Worm (Caenorhabditis elegans) whole organism, dauer: ENCODE data around the gene F01D5.3.

Source experiments
- unc-62 ChIP-seq: sonication (generic microtip); optimal IDR thresholded peaks from 2 replicates; lab custom pipeline; 2017; ENCODE audit warnings: missing biosample characterization, missing genetic modification reagents, missing genetic modification characterization

The F01D5.3 gene

ce11 chrII:13984551-13984950, 15.4 kb downstream of the F01D5.3 start, which contains the start of gene sre-47:
sre-47 (minus strand) TSS chrII:13984651.
- no peak for TF ChIP-seq unc-62 (GFP tag; lab: Kevin White, UChicago)

ce11 chrII:13982923-13983322, 17.0 kb downstream of the F01D5.3 start, which contains the start of the genes Y39G8B.13 and Y39G8B.10:
Y39G8B.13 (minus strand) TSS chrII:13983047.
Y39G8B.10 (minus strand) TSS chrII:13983115.
- TF ChIP-seq unc-62 (GFP tag; lab: Kevin White, UChicago) = no peak

ce11 chrII:13982247-13982646, 17.7 kb downstream of the F01D5.3 start:
- TF ChIP-seq unc-62 (GFP tag; lab: Kevin White, UChicago) = no peak

- TF ChIP-seq unc-62 (GFP tag; lab: Kevin White, UChicago) = no peak
Observed at ce11 chrII:13981819-13982218, 18.1 kb downstream of the F01D5.3 start.

- no peak for TF ChIP-seq unc-62 (GFP tag; lab: Kevin White, UChicago)
Observed at ce11 chrII:13981097-13981496, 18.8 kb downstream of the F01D5.3 start, which contains the start of gene Y39G8B.9. Y39G8B.9 (plus strand) TSS chrII:13981365.

ce11 chrII:13979833-13980513, 20.0 kb downstream of the F01D5.3 start, which contains the start of gene sre-48:
sre-48 (minus strand) TSS chrII:13979883.
- TF ChIP-seq unc-62 (GFP tag; lab: Kevin White, UChicago) = no peak

- TF ChIP-seq unc-62 (GFP tag; lab: Kevin White, UChicago) = no peak
Observed at ce11 chrII:13977701-13978100, 22.2 kb downstream of the F01D5.3 start.

DNA sequence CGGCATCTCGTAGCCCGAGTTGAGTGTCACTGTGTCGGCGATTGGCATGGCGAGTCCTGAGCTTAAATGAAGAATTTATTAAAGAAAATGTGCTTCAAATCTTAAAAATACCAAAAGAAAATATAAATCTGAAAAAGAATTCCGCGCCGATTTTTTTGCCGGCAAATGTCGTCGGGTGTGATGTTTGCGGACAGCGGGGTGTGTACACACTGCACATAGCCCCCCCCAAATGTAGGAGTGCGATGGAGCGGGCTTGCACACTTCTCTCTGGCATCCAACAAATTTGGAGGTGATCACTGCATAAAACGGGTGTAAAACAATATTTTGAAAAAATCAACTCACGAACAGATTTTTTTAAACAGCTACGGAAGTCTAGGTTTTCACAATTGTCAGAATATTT, 23.8 kb downstream of the F01D5.3 start, which contains the start of gene Y39G8B.2:
Y39G8B.2 (minus strand) TSS at position 61 of the 400 bp plus-strand sequence.
- no peak for TF ChIP-seq unc-62 (GFP tag; lab: Kevin White, UChicago)

ce11 chrII:13974136-13974535, 25.8 kb downstream of the F01D5.3 start:
- TF ChIP-seq unc-62 (GFP tag; lab: Kevin White, UChicago) = no peak

DNA sequence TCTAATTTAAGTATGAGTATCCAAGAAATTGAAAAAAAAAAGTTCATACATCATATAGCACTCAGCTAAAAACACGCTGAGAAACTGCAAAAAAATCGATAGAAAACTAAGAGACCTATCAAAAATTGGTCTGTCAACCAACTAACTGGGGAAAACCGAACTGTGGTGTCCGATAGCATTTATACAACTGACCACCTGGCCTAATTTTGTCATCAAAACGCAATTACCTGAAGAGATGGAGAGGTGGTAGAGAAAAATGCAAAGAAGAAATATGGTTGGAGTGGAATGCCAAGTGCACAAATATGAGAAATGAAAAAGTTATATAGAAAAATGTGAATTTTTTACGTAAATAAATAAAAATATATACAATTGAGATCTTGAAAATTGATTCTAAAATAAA, 26.4 kb downstream of the F01D5.3 start, which contains the start of gene Y39G8B.1:
Y39G8B.1 (minus strand) TSS at position 299 of the 400 bp plus-strand sequence.
- TF ChIP-seq unc-62 (GFP tag; lab: Kevin White, UChicago) = no peak

DNA sequence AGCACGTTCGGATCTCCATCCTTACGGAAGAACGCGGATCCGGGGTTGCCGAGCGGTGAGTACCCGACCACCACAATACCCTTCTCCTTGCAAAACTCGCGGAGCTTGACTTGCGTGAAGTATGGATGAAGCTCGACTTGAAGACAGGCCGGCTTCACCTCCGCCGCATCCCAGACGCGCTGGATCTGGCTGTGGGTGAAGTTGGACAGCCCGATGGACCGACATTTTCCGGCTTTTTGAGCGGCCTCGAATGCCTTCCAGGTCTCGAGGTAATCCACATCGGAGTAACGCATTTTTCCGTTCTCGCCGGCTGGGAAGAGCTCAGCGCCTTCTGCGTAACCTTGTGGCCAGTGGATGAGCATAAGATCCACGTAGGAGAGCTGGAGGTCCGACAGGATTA, 27.7 kb downstream of the F01D5.3 start:
- no peak for TF ChIP-seq unc-62 (GFP tag; lab: Kevin White, UChicago)

DNA sequence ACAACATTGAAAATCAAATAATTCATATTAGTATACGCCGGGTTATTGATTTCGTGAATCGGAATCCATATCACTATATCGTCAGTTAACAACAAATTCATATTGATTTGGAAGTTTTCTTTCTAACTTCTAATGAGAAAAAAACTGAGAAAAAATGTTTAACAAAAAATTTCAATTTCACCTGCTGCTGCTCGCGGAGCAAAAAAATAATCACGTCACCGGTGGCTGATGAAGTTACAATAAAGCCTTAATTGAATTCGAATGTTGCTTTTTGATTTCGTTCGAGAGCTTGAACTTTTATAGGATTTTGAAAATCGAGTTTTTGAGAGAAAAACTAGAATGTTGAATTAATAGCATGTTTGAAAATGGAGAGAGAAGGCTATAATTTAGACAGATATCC, 31.0 kb downstream of the F01D5.3 start, which contains the start of gene sre-43:
sre-43 (minus strand) TSS at position 101 of the 400 bp plus-strand sequence.
- TF ChIP-seq unc-62 (GFP tag; lab: Kevin White, UChicago) = no peak

DNA sequence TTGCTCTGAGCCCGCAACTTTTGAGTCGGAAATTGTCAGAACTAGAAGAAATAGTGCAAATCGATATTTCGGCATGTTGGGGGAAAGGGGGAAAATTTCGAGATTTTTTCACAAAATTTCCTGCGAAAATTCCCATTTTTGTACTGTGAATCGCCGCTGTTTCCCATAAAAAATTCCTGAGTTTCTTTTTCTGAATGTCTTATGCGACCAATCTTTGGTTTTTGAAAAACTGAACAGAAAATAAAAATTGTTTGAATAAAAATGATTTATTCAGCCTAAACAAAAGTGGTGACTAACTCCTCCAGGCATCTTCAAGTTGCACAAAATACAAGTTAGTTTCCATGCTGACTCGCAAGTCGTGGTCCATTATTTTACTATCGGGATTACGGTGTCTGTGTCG, 33.7 kb downstream of the F01D5.3 start, which contains the start of gene W07G1.7:
W07G1.7 (minus strand) TSS at position 101 of the 400 bp plus-strand sequence.
- no peak for TF ChIP-seq unc-62 (GFP tag; lab: Kevin White, UChicago)

DNA sequence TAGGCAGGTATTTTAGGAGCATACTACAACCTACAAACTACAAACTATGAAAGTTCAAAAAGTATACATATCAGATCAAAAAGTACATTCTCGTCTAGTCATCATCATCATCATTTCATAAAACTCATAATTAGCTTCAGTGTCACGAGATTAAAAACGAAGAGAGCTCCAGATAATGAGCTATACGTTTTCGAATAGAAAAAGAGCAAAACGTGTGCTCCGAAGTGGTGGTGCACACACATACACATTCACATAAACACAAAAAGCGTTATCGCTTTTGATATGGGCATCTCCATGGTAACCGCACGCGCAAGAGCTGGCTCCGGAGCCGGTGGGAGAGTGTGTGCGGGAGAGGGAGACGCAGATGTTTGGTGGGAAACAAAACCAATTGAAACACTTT, 35.6 kb downstream of the F01D5.3 start:
- TF ChIP-seq unc-62 (GFP tag; lab: Kevin White, UChicago) = no peak

- TF ChIP-seq unc-62 (GFP tag; lab: Kevin White, UChicago) = no peak
Observed at ce11 chrII:13962319-13962718, 37.6 kb downstream of the F01D5.3 start, which contains the start of gene rpi-1. rpi-1 (minus strand) TSS chrII:13962419.

DNA sequence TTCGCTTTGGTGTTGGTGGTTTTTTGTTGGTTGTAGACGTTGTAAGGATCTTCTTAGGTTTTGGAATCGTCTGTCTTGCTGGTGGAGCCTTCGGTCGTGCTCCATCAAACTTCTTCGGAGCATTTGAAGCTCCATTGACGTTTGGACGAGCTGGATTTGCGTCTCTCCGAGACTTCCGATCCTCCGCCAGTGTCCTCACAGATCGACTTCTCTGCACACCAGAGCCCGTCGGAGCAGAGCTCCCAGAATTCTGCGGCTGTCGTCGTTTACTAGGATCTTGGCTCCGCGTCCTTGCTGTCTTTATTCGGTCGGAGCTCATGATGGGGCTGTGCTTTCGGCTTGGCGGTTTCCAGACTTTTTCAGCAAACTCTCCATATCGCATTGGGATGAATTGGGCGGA, 38.4 kb downstream of the F01D5.3 start:
- no peak for TF ChIP-seq unc-62 (GFP tag; lab: Kevin White, UChicago)

- TF ChIP-seq unc-62 (GFP tag; lab: Kevin White, UChicago) = no peak
Observed at ce11 chrII:13958359-13958758, 41.6 kb downstream of the F01D5.3 start.
